Fruit fly (Drosophila melanogaster) whole organism, embryonic: ENCODE data around the gene Fkbp59.
A peak's percentile ranks its signal among the peaks of the same experiment; 100 is the strongest.

Experiments
- Ada2b ChIP-seq: fragments of 200-800 bp; sonication (Bioruptor generic); IDR thresholded peaks from 2 replicates; pipeline ENCODE4 v1.3.6; 2022; ENCODE audit warnings: missing biosample characterization, missing genetic modification characterization
- Aef1 ChIP-seq: fragments of 200-800 bp; sonication (Bioruptor generic); IDR thresholded peaks from 3 replicates; pipeline ENCODE4 v1.3.6; 2022; ENCODE audit warnings: missing biosample characterization, missing genetic modification characterization
- Antp ChIP-seq: fragments of 200-800 bp; sonication (Bioruptor generic); optimal IDR thresholded peaks from 3 replicates; lab custom pipeline; 2016; ENCODE audit warnings: missing biosample characterization, missing genetic modification characterization
- CG10979 ChIP-seq: fragments of 200-800 bp; sonication (Bioruptor generic); optimal IDR thresholded peaks from 2 replicates; lab custom pipeline; 2018; ENCODE audit warnings: missing biosample characterization, mild to moderate bottlenecking, missing genetic modification characterization, moderate library complexity
- CG1233 ChIP-seq: fragments of 200-800 bp; sonication (Bioruptor generic); optimal IDR thresholded peaks from 4 replicates; lab custom pipeline; 2018; ENCODE audit warnings: missing biosample characterization, mild to moderate bottlenecking, missing genetic modification characterization
- CG13775 ChIP-seq: fragments of 200-800 bp; sonication (Bioruptor generic); optimal IDR thresholded peaks from 3 replicates; lab custom pipeline; 2017; ENCODE audit warnings: missing biosample characterization, mild to moderate bottlenecking, missing genetic modification characterization
- CG14860 ChIP-seq: fragments of 200-800 bp; sonication (Bioruptor generic); IDR thresholded peaks from 3 replicates; pipeline ENCODE4 v1.3.6; 2022; ENCODE audit warnings: missing biosample characterization, missing genetic modification characterization; ENCODE audit not compliant: partially characterized antibody
- CG15696 ChIP-seq: fragments of 200-800 bp; sonication (Bioruptor generic); optimal IDR thresholded peaks from 2 replicates; lab custom pipeline; 2019; ENCODE audit warnings: missing biosample characterization, mild to moderate bottlenecking, missing genetic modification characterization, moderate library complexity
- CG17359 ChIP-seq: fragments of 200-800 bp; sonication (Bioruptor generic); optimal IDR thresholded peaks from 3 replicates; lab custom pipeline; 2018; ENCODE audit warnings: missing biosample characterization, mild to moderate bottlenecking, missing genetic modification characterization, moderate library complexity
- CG17361 ChIP-seq: fragments of 200-800 bp; sonication (Bioruptor generic); IDR thresholded peaks from 3 replicates; pipeline ENCODE4 v1.3.6; 2022; ENCODE audit warnings: missing biosample characterization, missing genetic modification characterization
- CG17385 ChIP-seq: fragments of 200-800 bp; sonication (Bioruptor generic); optimal IDR thresholded peaks from 3 replicates; lab custom pipeline; 2018; ENCODE audit warnings: missing biosample characterization, mild to moderate bottlenecking, missing genetic modification characterization
- CG1832 ChIP-seq: fragments of 200-800 bp; sonication (Bioruptor generic); optimal IDR thresholded peaks from 2 replicates; lab custom pipeline; 2017; ENCODE audit warnings: missing biosample characterization, mild to moderate bottlenecking, missing genetic modification characterization, inconsistent platforms
- CG2129 ChIP-seq: fragments of 200-800 bp; sonication (Bioruptor generic); IDR thresholded peaks from 2 replicates; pipeline ENCODE4 v1.3.6; 2022; ENCODE audit warnings: missing biosample characterization, missing genetic modification characterization; ENCODE audit not compliant: partially characterized antibody
- CG30020 ChIP-seq: fragments of 200-800 bp; optimal IDR thresholded peaks from 2 replicates; lab custom pipeline; 2019; ENCODE audit warnings: missing biosample characterization, mild to moderate bottlenecking, missing genetic modification characterization, moderate library complexity
- CG30403 ChIP-seq: fragments of 200-800 bp; sonication (Bioruptor generic); optimal IDR thresholded peaks from 3 replicates; lab custom pipeline; 2016; ENCODE audit warnings: missing biosample characterization, missing genetic modification characterization
- CG3407 ChIP-seq: fragments of 200-800 bp; sonication (Bioruptor generic); optimal IDR thresholded peaks from 2 replicates; lab custom pipeline; 2018; ENCODE audit warnings: missing biosample characterization, mild to moderate bottlenecking, missing genetic modification characterization
- CG4707 ChIP-seq: fragments of 200-800 bp; sonication (Bioruptor generic); optimal IDR thresholded peaks from 2 replicates; lab custom pipeline; 2018; ENCODE audit warnings: missing biosample characterization, mild to moderate bottlenecking, missing genetic modification characterization, moderate library complexity
- CG7786 ChIP-seq: fragments of 200-800 bp; sonication (Bioruptor generic); optimal IDR thresholded peaks from 2 replicates; lab custom pipeline; 2016; ENCODE audit warnings: missing biosample characterization, missing genetic modification characterization
- CG7963 ChIP-seq: fragments of 200-800 bp; sonication (Bioruptor generic); IDR thresholded peaks from 3 replicates; pipeline ENCODE4 v1.3.6; 2022; ENCODE audit warnings: missing biosample characterization, missing genetic modification characterization; ENCODE audit not compliant: partially characterized antibody
- CG8388 ChIP-seq: fragments of 200-800 bp; sonication (Bioruptor generic); optimal IDR thresholded peaks from 2 replicates; lab custom pipeline; 2019; ENCODE audit warnings: missing biosample characterization, mild to moderate bottlenecking, missing genetic modification characterization, moderate library complexity
- CG8765 ChIP-seq: fragments of 200-800 bp; sonication (Bioruptor generic); IDR thresholded peaks from 2 replicates; pipeline ENCODE4 v1.3.6; 2022; ENCODE audit warnings: missing biosample characterization, missing genetic modification characterization
- CTCF ChIP-seq: fragments of 200-800 bp; sonication (Bioruptor generic); optimal IDR thresholded peaks from 2 replicates; lab custom pipeline; 2017; ENCODE audit warnings: missing biosample characterization, mild to moderate bottlenecking, missing genetic modification characterization, moderate library complexity
- Camta ChIP-seq: fragments of 200-800 bp; sonication (Bioruptor generic); optimal IDR thresholded peaks from 2 replicates; lab custom pipeline; 2016; ENCODE audit warnings: missing biosample characterization, missing genetic modification characterization
- Dfd ChIP-seq, 2 experiments: fragments of >200 bp; optimal IDR thresholded peaks; 2 replicates each; lab custom pipeline; 2017; ENCODE audit warnings: missing biosample characterization in 2 of 2, missing genetic modification characterization in 2 of 2
- HLH54F ChIP-seq: fragments of 200-800 bp; sonication (Bioruptor generic); optimal IDR thresholded peaks from 3 replicates; lab custom pipeline; 2016; ENCODE audit warnings: missing biosample characterization, missing genetic modification characterization
- Lhr ChIP-seq: fragments of 200-800 bp; sonication (Bioruptor generic); optimal IDR thresholded peaks from 3 replicates; lab custom pipeline; 2017; ENCODE audit warnings: mild to moderate bottlenecking, missing biosample characterization, missing genetic modification reagents, missing genetic modification characterization
- MBD-R2 ChIP-seq: fragments of 200-800 bp; sonication (Bioruptor generic); IDR thresholded peaks from 2 replicates; pipeline ENCODE4 v1.3.6; 2022; ENCODE audit warnings: missing biosample characterization, missing genetic modification characterization
- NC2α ChIP-seq: fragments of 200-800 bp; sonication (Bioruptor generic); optimal IDR thresholded peaks from 2 replicates; lab custom pipeline; 2016; ENCODE audit warnings: missing biosample characterization, missing genetic modification characterization
- Opbp ChIP-seq: fragments of 200-800 bp; sonication (Bioruptor generic); IDR thresholded peaks from 3 replicates; pipeline ENCODE4 v1.3.6; 2022; ENCODE audit warnings: missing biosample characterization, missing genetic modification characterization; ENCODE audit not compliant: partially characterized antibody
- Rfx ChIP-seq: fragments of 200-800 bp; sonication (Bioruptor generic); IDR thresholded peaks from 2 replicates; pipeline ENCODE4 v1.3.6; 2022; ENCODE audit warnings: missing biosample characterization, missing genetic modification characterization
- ara ChIP-seq: fragments of 200-800 bp; sonication (Bioruptor generic); IDR thresholded peaks from 2 replicates; pipeline ENCODE4 v1.3.6; 2022; ENCODE audit warnings: missing biosample characterization, missing genetic modification characterization
- bowl ChIP-seq: fragments of 200-800 bp; sonication (Bioruptor generic); IDR thresholded peaks from 2 replicates; pipeline ENCODE4 v1.3.6; 2022; ENCODE audit warnings: missing biosample characterization, missing genetic modification characterization
- bsh ChIP-seq, 2 experiments: fragments of 200-800 bp; sonication (Bioruptor generic); optimal IDR thresholded peaks; 2 replicates each; lab custom pipeline; 2017 to 2018; ENCODE audit warnings: mild to moderate bottlenecking in 2 of 2, missing biosample characterization in 2 of 2, missing genetic modification characterization in 2 of 2, moderate library complexity in 1 of 2
- crc ChIP-seq: fragments of 200-800 bp; sonication (Bioruptor generic); optimal IDR thresholded peaks from 2 replicates; lab custom pipeline; 2016; ENCODE audit warnings: missing biosample characterization, missing genetic modification characterization
- crp ChIP-seq, 2 experiments: fragments of 200-800 bp; sonication (Bioruptor generic); optimal IDR thresholded peaks; 2 replicates in 1 of 2; 3 replicates in 1 of 2; lab custom pipeline; 2017; ENCODE audit warnings: missing biosample characterization in 2 of 2, missing genetic modification characterization in 2 of 2, mild to moderate bottlenecking in 1 of 2, moderate library complexity in 1 of 2
- dm ChIP-seq: fragments of 200-800 bp; sonication (Bioruptor generic); optimal IDR thresholded peaks from 3 replicates; lab custom pipeline; 2016; ENCODE audit warnings: missing biosample characterization, missing genetic modification characterization
- fd96Cb ChIP-seq: fragments of 200-800 bp; sonication (Bioruptor generic); optimal IDR thresholded peaks from 2 replicates; lab custom pipeline; 2018; ENCODE audit warnings: missing biosample characterization, mild to moderate bottlenecking, missing genetic modification characterization, moderate library complexity
- grn ChIP-seq: fragments of 200-800 bp; sonication (Bioruptor generic); optimal IDR thresholded peaks from 3 replicates; lab custom pipeline; 2017; ENCODE audit warnings: missing biosample characterization, missing genetic modification characterization
- her ChIP-seq: fragments of 200-800 bp; sonication (Bioruptor generic); optimal IDR thresholded peaks from 2 replicates; lab custom pipeline; 2016; ENCODE audit warnings: missing biosample characterization, missing genetic modification characterization
- onecut ChIP-seq: fragments of 200-800 bp; sonication (Bioruptor generic); IDR thresholded peaks from 2 replicates; pipeline ENCODE4 v1.3.6; 2022; ENCODE audit warnings: missing biosample characterization, missing genetic modification characterization
- pita ChIP-seq: fragments of 200-800 bp; sonication (Bioruptor generic); optimal IDR thresholded peaks from 2 replicates; lab custom pipeline; 2017; ENCODE audit warnings: missing biosample characterization, mild to moderate bottlenecking, missing genetic modification characterization
- prd ChIP-seq, 3 experiments: fragments of >200 bp in 2 of 3; fragments of 200-800 bp in 1 of 3; sonication (Bioruptor generic) in 1 of 3; optimal IDR thresholded peaks in 2 of 3; IDR thresholded peaks in 1 of 3; 2 replicates in 2 of 3; 3 replicates in 1 of 3; pipeline versions ENCODE4 v1.3.6 to Lab custom; 2017 to 2022; ENCODE audit warnings: missing biosample characterization in 1 of 3, missing genetic modification characterization in 1 of 3
- run ChIP-seq: fragments of 200-800 bp; sonication (Bioruptor generic); optimal IDR thresholded peaks from 3 replicates; lab custom pipeline; 2018; ENCODE audit warnings: missing biosample characterization, mild to moderate bottlenecking, missing genetic modification characterization
- seq ChIP-seq: fragments of 200-800 bp; sonication (Bioruptor generic); IDR thresholded peaks from 2 replicates; pipeline ENCODE4 v1.3.6; 2022; ENCODE audit warnings: missing biosample characterization, missing genetic modification characterization
- sim ChIP-seq: fragments of 200-800 bp; sonication (Bioruptor generic); IDR thresholded peaks from 2 replicates; pipeline ENCODE4 v1.3.6; 2022; ENCODE audit warnings: missing biosample characterization, missing genetic modification characterization
- ssp ChIP-seq: fragments of 200-800 bp; sonication (Bioruptor generic); IDR thresholded peaks from 2 replicates; pipeline ENCODE4 v1.3.6; 2022; ENCODE audit warnings: missing biosample characterization, missing genetic modification characterization
- vvl ChIP-seq: fragments of 200-800 bp; sonication (Bioruptor generic); IDR thresholded peaks from 2 replicates; pipeline ENCODE4 v1.3.6; 2022; ENCODE audit warnings: missing biosample characterization, missing genetic modification characterization

Fkbp59 gene

DNA sequence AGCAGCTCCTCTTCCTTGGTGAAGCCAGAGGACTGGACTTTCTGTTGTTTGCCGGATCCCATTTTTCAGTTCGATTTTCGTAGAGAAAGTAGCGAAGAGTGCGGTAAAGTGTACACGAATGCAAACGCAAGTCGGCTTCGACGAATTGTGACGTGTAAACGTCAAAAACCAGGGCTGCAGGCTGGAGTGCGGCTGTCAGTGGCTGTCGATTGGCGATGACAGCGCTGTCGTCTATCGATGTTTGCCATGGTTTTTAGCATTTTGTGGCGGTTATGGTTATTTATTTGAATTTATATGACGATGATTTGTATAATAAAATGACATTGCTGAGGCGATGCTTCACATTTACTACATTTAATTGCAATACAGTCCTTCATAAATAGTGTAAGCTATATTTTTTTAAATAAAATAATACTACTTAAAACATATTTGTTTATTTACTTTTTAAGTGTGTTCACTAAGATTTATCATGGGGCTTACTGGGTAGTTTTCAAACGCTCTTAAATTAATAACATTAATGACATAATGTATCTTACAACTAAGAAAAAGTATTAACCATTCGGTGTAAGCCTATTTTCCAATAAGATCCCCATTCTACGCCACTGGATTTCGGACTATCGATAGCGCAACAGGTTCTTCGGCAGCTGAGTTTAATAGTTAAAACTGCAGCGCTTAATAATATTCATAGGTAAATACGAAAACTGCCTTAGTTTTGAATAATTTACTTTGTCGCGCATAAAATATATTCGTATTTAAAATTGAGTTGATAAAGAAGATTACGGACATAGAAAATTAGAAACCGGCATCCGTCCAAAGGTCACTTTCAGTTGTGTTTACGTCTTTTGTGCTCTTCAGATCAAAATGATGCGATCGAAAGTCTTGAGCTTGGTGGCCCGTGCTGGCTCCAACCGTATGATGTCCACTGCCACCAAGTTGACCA lies 30.5 kb downstream of the Fkbp59 start, which contains the start of the genes CG5885 and CG4598 (continued):
- TF ChIP-seq CG15696 (tag; lab: Kevin White, UChicago) (peak; percentile 56), CG4707 (no peak), Opbp (GFP tag; lab: Robert Waterston, UW) (peak; percentile 89), CG17361 (GFP tag; lab: Robert Waterston, UW) (peak; percentile 77), ara (peak; percentile 35; the same call in 1 of the 2 replicates), CTCF (GFP tag; lab: Kevin White, UChicago) (no peak), CG2129 (GFP tag; lab: Robert Waterston, UW) (0 out of 2 replicates have a peak, but pooled peaks have one; percentile 37), prd (optimal IDR thresholded peaks at IDR 0.05; lab: Kevin White, UChicago) (no peak), prd (GFP tag; IDR thresholded peaks at IDR 0.05; lab: Robert Waterston, UW) (peak; percentile 54; the same call in 2 of the 3 replicates), Antp (peak; percentile 59), CG1832 (no peak), grn (GFP tag; lab: Kevin White, UChicago) (no peak), crp (GFP tag; optimal IDR thresholded peaks at IDR 0.05; lab: Kevin White, UChicago) (peak in 1 of 2 experiments; percentile 55), pita (no peak), Ada2b (GFP tag; lab: Robert Waterston, UW) (peak; percentile 85), CG7963 (peak; percentile 29; the same call in 1 of the 3 replicates), fd96Cb (tag; lab: Kevin White, UChicago) (peak; percentile 48), dm (GFP tag; lab: Kevin White, UChicago) (no peak), CG8765 (GFP tag; lab: Robert Waterston, UW) (no peak; the same call in 1 of the 2 replicates), CG17385 (peak; percentile 64), CG3407 (GFP tag; lab: Kevin White, UChicago) (peak; percentile 54), vvl (GFP tag; lab: Robert Waterston, UW) (peak; percentile 81), NC2α (GFP tag; lab: Kevin White, UChicago) (no peak), CG14860 (GFP tag; lab: Robert Waterston, UW) (peak; percentile 68), Camta (GFP tag; lab: Kevin White, UChicago) (no peak), seq (GFP tag; lab: Robert Waterston, UW) (no peak), CG30020 (tag; lab: Kevin White, UChicago) (peak; percentile 54), crc (peak; percentile 22), ssp (peak; percentile 39; the same call in 1 of the 2 replicates), onecut (peak; percentile 55; the same call in 1 of the 2 replicates), run (tag; lab: Kevin White, UChicago) (peak; percentile 17), Rfx (GFP tag; lab: Robert Waterston, UW) (peak; percentile 80), sim (no peak; the same call in 1 of the 2 replicates), CG13775 (GFP tag; lab: Kevin White, UChicago) (peak; percentile 72), CG17359 (peak; percentile 49), Aef1 (GFP tag; lab: Robert Waterston, UW) (peak; percentile 43; the same call in 2 of the 3 replicates), Lhr (GFP tag; lab: Kevin White, UChicago) (peak; percentile 44), CG8388 (peak; percentile 68), bowl (GFP tag; lab: Robert Waterston, UW) (no peak), CG7786 (GFP tag; lab: Kevin White, UChicago) (peak; percentile 41), CG30403 (peak; percentile 77), HLH54F (GFP tag; lab: Kevin White, UChicago) (peak; percentile 41), CG1233 (peak; percentile 0), her (GFP tag; lab: Kevin White, UChicago) (no peak), MBD-R2 (GFP tag; lab: Robert Waterston, UW) (peak; percentile 66), CG10979 (tag; lab: Kevin White, UChicago) (peak; percentile 58), Dfd (GFP tag; optimal IDR thresholded peaks at IDR 0.05; lab: Kevin White, UChicago) (no peak), bsh (GFP tag; optimal IDR thresholded peaks at IDR 0.05; lab: Kevin White, UChicago) (peak; percentile 66 to 74)
